Worm (Caenorhabditis elegans): ENCODE measurements around the gene slc-25A29.

slc-25A29 gene

DNA sequence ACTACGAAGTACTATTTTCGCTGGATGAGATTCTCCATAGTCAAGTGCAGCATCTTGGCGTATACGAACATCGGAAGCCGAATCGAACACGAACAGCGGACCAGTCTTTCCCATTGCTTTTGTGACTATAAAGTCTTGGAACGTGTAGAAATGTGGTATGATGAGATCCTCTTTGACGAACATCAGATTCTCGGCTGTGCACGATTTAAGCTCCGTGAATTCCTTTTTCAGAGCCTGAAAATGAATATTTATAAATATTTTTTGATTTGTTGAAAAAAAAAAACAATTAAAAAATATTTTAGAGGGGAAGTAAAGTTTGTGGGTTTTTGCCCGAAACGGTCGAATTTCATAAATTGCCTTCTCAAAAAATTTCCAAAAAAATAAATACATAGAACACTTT lies 26.0 kb upstream of the slc-25A29 start:
- no peak for TF ChIP-seq lir-1 (GFP tag; conservative IDR thresholded peaks at IDR 0.05)
- no peak for TF ChIP-seq F22D6.2 (tag; optimal IDR thresholded peaks at IDR 0.05)
- no peak for TF ChIP-seq B0336.3 (GFP tag; IDR thresholded peaks at IDR 0.05)
- TF ChIP-seq cebp-2 (GFP tag; IDR thresholded peaks at IDR 0.05): no peak
- no peak for TF ChIP-seq hmg-20 (GFP tag; IDR thresholded peaks at IDR 0.05)
- TF ChIP-seq rcor-1 (GFP tag; IDR thresholded peaks at IDR 0.05): no peak
- TF ChIP-seq let-526 (GFP tag; IDR thresholded peaks at IDR 0.05): no peak
- TF ChIP-seq attf-6 (GFP tag; IDR thresholded peaks at IDR 0.05): no peak
- TF ChIP-seq madf-6 (GFP tag; IDR thresholded peaks at IDR 0.05): no peak
- TF ChIP-seq nhr-80 (tag; optimal IDR thresholded peaks at IDR 0.05): no peak
- no peak for TF ChIP-seq F33H1.4 (GFP tag; IDR thresholded peaks at IDR 0.05)

DNA sequence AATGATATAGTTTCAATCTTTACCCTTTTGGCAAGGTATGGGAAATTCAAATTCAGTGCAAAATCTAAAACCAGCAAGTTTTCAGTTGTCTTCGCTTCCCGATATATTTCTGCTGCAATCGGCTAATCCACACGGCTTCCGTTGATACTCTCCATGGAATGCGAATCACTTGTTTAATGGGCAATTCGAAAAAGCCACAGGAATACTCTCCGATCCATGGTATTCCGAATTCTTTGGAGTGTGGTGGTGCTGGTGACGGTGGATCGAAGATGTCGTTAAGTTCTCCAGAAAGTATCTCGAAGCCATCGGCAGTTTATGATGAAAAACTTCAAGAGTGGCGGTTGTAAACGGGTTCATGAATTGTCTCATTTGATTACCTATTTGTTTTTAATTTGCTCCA lies 25.3 kb upstream of the slc-25A29 start:
- TF ChIP-seq C17E4.6 (GFP tag; IDR thresholded peaks at IDR 0.05) (no peak), nfyb-1 (GFP tag; IDR thresholded peaks at IDR 0.05) (0 out of 2 replicates have a peak, but pooled peaks have one; percentile 40), hlh-12 (tag; optimal IDR thresholded peaks at IDR 0.05) (no peak), sptf-2 (GFP tag; optimal IDR thresholded peaks at IDR 0.05) (no peak), dox-1 (GFP tag; IDR thresholded peaks at IDR 0.05) (0 out of 2 replicates have a peak, but pooled peaks have one; percentile 4), dpff-1 (tag; optimal IDR thresholded peaks at IDR 0.05) (no peak), Y67H2A.10 (GFP tag; conservative IDR thresholded peaks at IDR 0.05) (no peak), hsf-1 (GFP tag; IDR thresholded peaks at IDR 0.05) (0 out of 2 replicates have a peak, but pooled peaks have one; percentile 23)

DNA sequence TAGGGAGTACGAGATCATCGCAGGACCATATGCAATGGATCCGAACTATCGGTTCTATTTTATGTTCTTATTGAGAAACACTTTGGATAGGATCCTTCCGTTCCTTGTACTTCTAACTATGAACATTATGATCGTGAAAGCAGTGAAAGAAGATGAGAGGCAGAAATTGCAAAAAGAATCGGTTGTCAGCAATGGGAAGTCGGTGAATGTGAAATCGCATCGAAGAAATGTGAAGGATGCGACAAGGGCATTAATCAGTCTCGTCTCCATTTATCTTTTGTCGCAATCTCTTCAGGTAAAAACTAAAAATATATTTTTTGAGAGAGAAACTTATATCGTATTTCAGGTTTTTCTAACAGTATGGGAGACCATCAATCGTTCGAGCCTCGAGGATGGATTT lies 24.9 kb upstream of the slc-25A29 start:
- no peak for TF ChIP-seq snpc-1.1 (tag; optimal IDR thresholded peaks at IDR 0.05; ENCODE audit: insufficient read depth)
- TF ChIP-seq B0261.1 (tag; optimal IDR thresholded peaks at IDR 0.05): no peak
- no peak for TF ChIP-seq madf-6 (GFP tag; IDR thresholded peaks at IDR 0.05)
- no peak for TF ChIP-seq lsy-27 (tag; optimal IDR thresholded peaks at IDR 0.05; ENCODE audit: borderline replicate concordance, insufficient read depth)

DNA sequence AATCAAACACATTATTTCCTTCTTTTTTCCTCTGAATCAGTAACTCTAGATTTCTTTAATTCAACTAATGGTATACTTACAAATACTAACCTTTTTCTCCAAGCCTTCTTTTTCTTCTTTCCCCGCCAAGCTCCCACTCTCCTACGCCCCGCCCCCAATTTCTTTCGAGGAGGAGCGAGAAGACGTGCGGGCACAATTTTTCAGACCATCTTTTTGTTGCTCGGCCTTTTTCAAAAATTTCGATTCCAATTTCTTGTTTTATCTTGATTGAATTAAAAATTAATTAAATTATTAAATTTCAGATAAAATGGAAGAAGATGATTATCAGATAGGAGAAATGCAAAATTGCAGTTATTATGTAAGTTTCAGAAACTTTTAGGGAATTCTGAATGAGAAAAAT lies 22.0 kb upstream of the slc-25A29 start, which contains the start of gene C47E8.3:
Gene C47E8.3 (plus strand): TSS at position 301 of the 400 bp plus-strand sequence.
- TF ChIP-seq hsf-1 (GFP tag; IDR thresholded peaks at IDR 0.05) (no peak), F57C9.4 (tag; optimal IDR thresholded peaks at IDR 0.05) (no peak)

DNA sequence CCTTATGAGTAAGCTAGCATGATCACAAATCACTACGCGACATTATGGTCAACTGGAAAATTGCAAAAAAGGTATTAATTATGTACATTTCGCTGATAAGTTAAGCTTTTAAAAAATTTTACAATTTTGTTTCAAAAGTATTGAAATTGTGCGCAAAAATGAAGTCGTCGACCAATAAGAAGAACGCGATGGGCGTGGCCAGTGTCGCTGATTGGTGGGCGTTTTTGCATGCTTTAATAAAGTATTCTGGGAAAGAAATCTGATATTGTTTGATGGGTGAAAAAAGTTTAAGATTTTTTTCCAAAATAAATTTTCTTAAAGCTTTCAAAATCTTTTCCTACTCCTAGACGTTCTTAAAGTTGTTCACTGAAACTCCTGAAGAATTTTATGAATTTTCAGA lies 20.3 kb upstream of the slc-25A29 start:
- no peak for TF ChIP-seq nfya-2 (GFP tag; IDR thresholded peaks at IDR 0.05)

DNA sequence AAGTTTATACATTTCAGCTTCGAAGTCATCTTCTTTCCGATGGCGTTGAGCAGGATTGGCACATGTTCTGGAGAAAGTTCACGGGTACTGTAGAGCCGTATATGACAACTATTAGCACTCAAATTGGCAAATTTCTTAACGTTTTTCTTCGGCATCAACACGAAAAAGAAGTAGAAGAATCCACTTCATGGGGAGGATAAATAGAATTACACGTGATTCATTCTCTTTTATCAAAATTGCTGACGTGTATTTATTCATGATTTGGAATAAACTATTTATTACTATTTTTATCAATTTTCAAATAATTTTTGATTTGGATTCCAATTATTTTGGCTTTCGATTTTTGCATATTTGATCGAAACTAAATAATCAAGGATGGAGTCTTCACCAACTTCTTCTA lies 7.8 kb upstream of the slc-25A29 start, which contains the start of gene C47E8.1:
Gene C47E8.1 (plus strand): TSS at position 301 of the 400 bp plus-strand sequence.
- TF ChIP-seq K11D2.4 (GFP tag; IDR thresholded peaks at IDR 0.05) (no peak), bed-1 (GFP tag; IDR thresholded peaks at IDR 0.05) (no peak), ekl-4 (GFP tag; IDR thresholded peaks at IDR 0.05) (no peak), cebp-2 (GFP tag; IDR thresholded peaks at IDR 0.05) (no peak), sdz-38 (tag; optimal IDR thresholded peaks at IDR 0.05) (no peak), Y95B8A.8 (GFP tag; IDR thresholded peaks at IDR 0.05) (no peak), B0261.1 (tag; optimal IDR thresholded peaks at IDR 0.05) (no peak), C17E4.6 (GFP tag; IDR thresholded peaks at IDR 0.05) (no peak), lin-26 (GFP tag; IDR thresholded peaks at IDR 0.05) (no peak), F23B12.7 (tag; optimal IDR thresholded peaks at IDR 0.05; ENCODE audit: insufficient read depth) (no peak), dpl-1 (GFP tag; optimal IDR thresholded peaks at IDR 0.05) (no peak), hmg-20 (GFP tag; IDR thresholded peaks at IDR 0.05) (no peak), rpc-1 (optimal IDR thresholded peaks at IDR 0.05) (no peak), rpc-1 (tag; optimal IDR thresholded peaks at IDR 0.05) (no peak), nhr-90 (tag; optimal IDR thresholded peaks at IDR 0.05) (no peak), dox-1 (GFP tag; IDR thresholded peaks at IDR 0.05) (no peak)
